Fruit fly (Drosophila melanogaster) whole organism, embryonic: ENCODE data around the gene Alg9.
A peak's percentile ranks its signal among the peaks of the same experiment; 100 is the strongest.

ENCODE experiments used
- ATbp ChIP-seq: fragments of 200-800 bp; sonication (Bioruptor generic); optimal IDR thresholded peaks from 2 replicates; lab custom pipeline; 2017; ENCODE audit warnings: missing biosample characterization, mild to moderate bottlenecking, missing genetic modification characterization, missing genetic modification reagents
- Bdp1 ChIP-seq: fragments of 200-800 bp; sonication (Bioruptor generic); optimal IDR thresholded peaks from 3 replicates; lab custom pipeline; 2016; ENCODE audit warnings: missing biosample characterization, missing genetic modification characterization
- CG10959 ChIP-seq: fragments of 200-800 bp; sonication (Bioruptor generic); IDR thresholded peaks from 2 replicates; pipeline ENCODE4 v1.3.6; 2022; ENCODE audit warnings: missing biosample characterization, missing genetic modification characterization
- CG11085 ChIP-seq: fragments of 200-800 bp; sonication (Bioruptor generic); IDR thresholded peaks from 2 replicates; pipeline ENCODE4 v1.3.6; 2022; ENCODE audit warnings: missing biosample characterization, missing genetic modification characterization
- CG13296 ChIP-seq: fragments of 200-800 bp; sonication (Bioruptor generic); optimal IDR thresholded peaks from 3 replicates; lab custom pipeline; 2018; ENCODE audit warnings: missing biosample characterization, mild to moderate bottlenecking, missing genetic modification characterization
- CG15011 ChIP-seq: fragments of 200-800 bp; sonication (Bioruptor generic); optimal IDR thresholded peaks from 3 replicates; lab custom pipeline; 2018; ENCODE audit warnings: missing biosample characterization, mild to moderate bottlenecking, missing genetic modification characterization
- CG15479 ChIP-seq: fragments of 200-800 bp; sonication (Bioruptor generic); optimal IDR thresholded peaks from 3 replicates; lab custom pipeline; 2019; ENCODE audit warnings: missing biosample characterization, mild to moderate bottlenecking, missing genetic modification characterization, moderate library complexity
- CG17568 ChIP-seq: fragments of 200-800 bp; sonication (Bioruptor generic); optimal IDR thresholded peaks from 2 replicates; lab custom pipeline; 2018; ENCODE audit warnings: missing biosample characterization, mild to moderate bottlenecking, missing genetic modification characterization, moderate library complexity
- CG2120 ChIP-seq: fragments of 200-800 bp; sonication (Bioruptor generic); optimal IDR thresholded peaks from 3 replicates; lab custom pipeline; 2016; ENCODE audit warnings: missing biosample characterization, missing genetic modification characterization
- CG32532 ChIP-seq: fragments of 200-800 bp; sonication (Bioruptor generic); IDR thresholded peaks from 2 replicates; pipeline ENCODE4 v1.3.6; 2022; ENCODE audit warnings: missing biosample characterization, missing genetic modification characterization
- CG3726 ChIP-seq: fragments of 200-800 bp; sonication (Bioruptor generic); IDR thresholded peaks from 3 replicates; pipeline ENCODE4, ENCODE4 v1.3.6; 2022; ENCODE audit warnings: missing biosample characterization, missing genetic modification characterization
- CG4328 ChIP-seq: fragments of 200-800 bp; sonication (Bioruptor generic); optimal IDR thresholded peaks from 3 replicates; lab custom pipeline; 2017; ENCODE audit warnings: missing biosample characterization, missing genetic modification reagents, missing genetic modification characterization
- CG6175 ChIP-seq: fragments of 200-800 bp; sonication (Bioruptor generic); IDR thresholded peaks from 3 replicates; pipeline ENCODE4 v1.3.6; 2022; ENCODE audit warnings: missing biosample characterization, missing genetic modification characterization
- CG7271 ChIP-seq: fragments of 200-800 bp; sonication (Bioruptor generic); optimal IDR thresholded peaks from 2 replicates; lab custom pipeline; 2018; ENCODE audit warnings: missing biosample characterization, mild to moderate bottlenecking, missing genetic modification characterization, moderate library complexity
- CG7372 ChIP-seq: fragments of 200-800 bp; sonication (Bioruptor generic); IDR thresholded peaks from 2 replicates; pipeline ENCODE4 v1.3.6; 2022; ENCODE audit warnings: missing biosample characterization, missing genetic modification characterization
- CG8765 ChIP-seq: fragments of 200-800 bp; sonication (Bioruptor generic); IDR thresholded peaks from 2 replicates; pipeline ENCODE4 v1.3.6; 2022; ENCODE audit warnings: missing biosample characterization, missing genetic modification characterization
- CG9817 ChIP-seq: fragments of 200-800 bp; sonication (Bioruptor generic); optimal IDR thresholded peaks from 2 replicates; lab custom pipeline; 2018; ENCODE audit warnings: missing biosample characterization, mild to moderate bottlenecking, missing genetic modification characterization, moderate library complexity
- CG9876 ChIP-seq: fragments of 200-800 bp; sonication (Bioruptor generic); optimal IDR thresholded peaks from 2 replicates; lab custom pipeline; 2016; ENCODE audit warnings: missing biosample characterization, missing genetic modification characterization
- D ChIP-seq, 2 experiments: fragments of 200-800 bp in 1 of 2; fragments of >200 bp in 1 of 2; sonication (Bioruptor generic) in 1 of 2; optimal IDR thresholded peaks; 2 replicates in 1 of 2; 3 replicates in 1 of 2; lab custom pipeline; 2017; ENCODE audit warnings: mild to moderate bottlenecking in 1 of 2, missing biosample characterization in 1 of 2, missing genetic modification characterization in 1 of 2, missing genetic modification reagents in 1 of 2
- H15 ChIP-seq: fragments of 200-800 bp; sonication (Bioruptor generic); IDR thresholded peaks from 3 replicates; pipeline ENCODE4 v1.3.6; 2022; ENCODE audit warnings: missing biosample characterization, missing genetic modification characterization
- Hr51 ChIP-seq, 2 experiments: fragments of 200-800 bp; sonication (Bioruptor generic); optimal IDR thresholded peaks; 2 replicates in 1 of 2; 3 replicates in 1 of 2; lab custom pipeline; 2016 to 2018; ENCODE audit warnings: missing biosample characterization in 2 of 2, missing genetic modification characterization in 2 of 2, mild to moderate bottlenecking in 1 of 2, moderate library complexity in 1 of 2
- Hsf ChIP-seq: fragments of 200-800 bp; sonication (Bioruptor generic); optimal IDR thresholded peaks from 3 replicates; lab custom pipeline; 2016; ENCODE audit warnings: missing biosample characterization, missing genetic modification characterization
- NfI ChIP-seq: fragments of 200-800 bp; sonication (Bioruptor generic); optimal IDR thresholded peaks from 3 replicates; lab custom pipeline; 2018; ENCODE audit warnings: missing biosample characterization, mild to moderate bottlenecking, missing genetic modification characterization, moderate library complexity
- Scr ChIP-seq: fragments of 200-800 bp; sonication (Bioruptor generic); IDR thresholded peaks from 2 replicates; pipeline ENCODE4 v1.3.6; 2022; ENCODE audit warnings: missing biosample characterization, missing genetic modification characterization; ENCODE audit not compliant: partially characterized antibody
- Vsx1 ChIP-seq: fragments of 200-800 bp; sonication (Bioruptor generic); optimal IDR thresholded peaks from 2 replicates; lab custom pipeline; 2017; ENCODE audit warnings: missing biosample characterization, mild to moderate bottlenecking, missing genetic modification characterization, missing genetic modification reagents
- abd-A ChIP-seq: fragments of 200-800 bp; sonication (Bioruptor generic); optimal IDR thresholded peaks from 3 replicates; lab custom pipeline; 2019; ENCODE audit warnings: missing biosample characterization, mild to moderate bottlenecking, missing genetic modification characterization, moderate library complexity
- ash1 ChIP-seq: fragments of 200-800 bp; sonication (Bioruptor generic); optimal IDR thresholded peaks from 2 replicates; lab custom pipeline; 2018; ENCODE audit warnings: missing biosample characterization, mild to moderate bottlenecking, missing genetic modification characterization
- bcd ChIP-seq: fragments of 200-800 bp; sonication (Bioruptor generic); optimal IDR thresholded peaks from 2 replicates; lab custom pipeline; 2017; ENCODE audit warnings: missing biosample characterization, mild to moderate bottlenecking, missing genetic modification characterization
- br ChIP-seq: fragments of >200 bp; optimal IDR thresholded peaks from 2 replicates; lab custom pipeline; 2017
- cad ChIP-seq: fragments of >200 bp; optimal IDR thresholded peaks from 2 replicates; lab custom pipeline; 2017; ENCODE audit warnings: missing biosample characterization, missing genetic modification characterization
- ewg ChIP-seq: fragments of 200-800 bp; sonication (Bioruptor generic); optimal IDR thresholded peaks from 3 replicates; lab custom pipeline; 2017; ENCODE audit warnings: mild to moderate bottlenecking, missing biosample characterization, missing genetic modification reagents, missing genetic modification characterization
- fd102C ChIP-seq: fragments of 200-800 bp; sonication (Bioruptor generic); optimal IDR thresholded peaks from 2 replicates; lab custom pipeline; 2018; ENCODE audit warnings: missing biosample characterization, mild to moderate bottlenecking, missing genetic modification characterization, moderate library complexity
- gfzf ChIP-seq: fragments of 200-800 bp; sonication (Bioruptor generic); optimal IDR thresholded peaks from 2 replicates; lab custom pipeline; 2016; ENCODE audit warnings: missing biosample characterization, mild to moderate bottlenecking, missing genetic modification characterization, moderate library complexity
- gsb-n ChIP-seq: fragments of 200-800 bp; sonication (Bioruptor generic); optimal IDR thresholded peaks from 3 replicates; lab custom pipeline; 2018; ENCODE audit warnings: missing biosample characterization, mild to moderate bottlenecking, missing genetic modification characterization
- nerfin-2 ChIP-seq: fragments of 200-800 bp; sonication (Bioruptor generic); IDR thresholded peaks from 2 replicates; pipeline ENCODE4 v1.3.6; 2022; ENCODE audit warnings: missing biosample characterization, missing genetic modification characterization; ENCODE audit not compliant: partially characterized antibody
- nom ChIP-seq: fragments of 200-800 bp; sonication (Bioruptor generic); optimal IDR thresholded peaks from 2 replicates; lab custom pipeline; 2017; ENCODE audit warnings: missing biosample characterization, missing genetic modification characterization, mild to moderate bottlenecking, moderate library complexity, missing genetic modification reagents
- otp ChIP-seq: fragments of 200-800 bp; sonication (Bioruptor generic); IDR thresholded peaks from 3 replicates; pipeline ENCODE4, ENCODE4 v1.3.6; 2022; ENCODE audit warnings: missing biosample characterization, missing genetic modification characterization
- stc ChIP-seq: fragments of 200-800 bp; sonication (Bioruptor generic); IDR thresholded peaks from 2 replicates; pipeline ENCODE4 v1.3.6; 2022; ENCODE audit warnings: missing biosample characterization, missing genetic modification characterization
- tin ChIP-seq: fragments of 200-800 bp; sonication (Bioruptor generic); optimal IDR thresholded peaks from 3 replicates; lab custom pipeline; 2016; ENCODE audit warnings: missing biosample characterization, missing genetic modification characterization
- tll ChIP-seq, 2 experiments: fragments of 200-800 bp in 1 of 2; fragments of >200 bp in 1 of 2; sonication (Bioruptor generic) in 1 of 2; optimal IDR thresholded peaks; 2 replicates each; lab custom pipeline; 2017 to 2019; ENCODE audit warnings: missing biosample characterization in 2 of 2, missing genetic modification characterization in 2 of 2, mild to moderate bottlenecking in 1 of 2, moderate library complexity in 1 of 2
- tna ChIP-seq: fragments of 200-800 bp; sonication (Bioruptor generic); IDR thresholded peaks from 2 replicates; pipeline ENCODE4 v1.3.6; 2022; ENCODE audit warnings: missing biosample characterization, missing genetic modification characterization; ENCODE audit not compliant: partially characterized antibody
- twi ChIP-seq: fragments of 200-800 bp; optimal IDR thresholded peaks from 2 replicates; lab custom pipeline; 2019; ENCODE audit warnings: missing biosample characterization, mild to moderate bottlenecking, missing genetic modification characterization, moderate library complexity
- zen ChIP-seq: fragments of 200-800 bp; sonication (Bioruptor generic); optimal IDR thresholded peaks from 3 replicates; lab custom pipeline; 2018; ENCODE audit warnings: missing biosample characterization, mild to moderate bottlenecking, missing genetic modification characterization, moderate library complexity

The Alg9 gene

DNA sequence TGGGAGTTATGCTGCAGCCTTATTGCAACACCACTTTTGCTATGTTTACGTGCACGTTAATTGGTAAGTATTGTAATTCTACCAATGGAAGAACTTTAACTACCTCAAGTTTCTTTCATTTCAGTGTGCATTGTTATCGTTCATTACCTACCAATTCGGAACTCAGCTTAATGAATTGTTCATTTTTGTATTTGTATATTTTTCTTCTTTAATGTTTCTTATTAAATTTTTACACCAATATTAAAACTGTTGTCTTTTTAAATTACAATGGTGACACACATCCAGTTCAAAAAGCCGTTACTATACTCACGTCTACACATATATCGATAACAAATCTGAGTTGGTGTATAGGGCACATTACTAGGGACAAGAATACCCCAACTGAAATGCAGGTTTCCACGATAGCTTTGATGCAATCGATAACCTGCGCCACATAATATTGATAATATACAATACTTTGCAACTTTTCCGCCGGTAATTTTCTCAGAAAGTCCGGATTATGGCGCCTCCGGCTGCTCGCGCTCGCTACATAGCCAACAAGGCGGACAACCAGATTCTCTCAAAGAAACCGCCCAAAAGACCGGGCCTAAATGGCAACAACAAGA is at the start of gene Alg9 (continued):
- no peak for TF ChIP-seq otp (GFP tag; lab: Robert Waterston, UW)
- TF ChIP-seq CG4328 (GFP tag; lab: Kevin White, UChicago) = no peak
- TF ChIP-seq tna (GFP tag; lab: Robert Waterston, UW) = peak; percentile 95
- no peak for TF ChIP-seq nom (GFP tag; lab: Kevin White, UChicago)
- TF ChIP-seq Hsf = no peak
- TF ChIP-seq CG6175 (GFP tag; lab: Robert Waterston, UW) = no peak
- TF ChIP-seq tin (GFP tag; lab: Kevin White, UChicago) = no peak
- TF ChIP-seq abd-A = no peak
- no peak for TF ChIP-seq Hr51 (GFP tag; optimal IDR thresholded peaks at IDR 0.05; lab: Kevin White, UChicago)
- TF ChIP-seq CG8765 (GFP tag; lab: Robert Waterston, UW) = no peak
- TF ChIP-seq stc (GFP tag; lab: Robert Waterston, UW) = no peak
- no peak for TF ChIP-seq CG3726
- no peak for TF ChIP-seq CG9817 (tag; lab: Kevin White, UChicago)
- no peak for TF ChIP-seq CG2120 (GFP tag; lab: Kevin White, UChicago)
- no peak for TF ChIP-seq D (optimal IDR thresholded peaks at IDR 0.05; lab: Kevin White, UChicago)
- no peak for TF ChIP-seq D (GFP tag; optimal IDR thresholded peaks at IDR 0.05; lab: Kevin White, UChicago)
- no peak for TF ChIP-seq ash1 (GFP tag; lab: Kevin White, UChicago)
- TF ChIP-seq CG32532 = no peak
- TF ChIP-seq Scr (GFP tag; lab: Robert Waterston, UW) = peak; percentile 88
- TF ChIP-seq ATbp (GFP tag; lab: Kevin White, UChicago) = no peak
- TF ChIP-seq CG10959 (GFP tag; lab: Robert Waterston, UW) = no peak
- no peak for TF ChIP-seq CG15011 (GFP tag; lab: Kevin White, UChicago)
- TF ChIP-seq NfI = no peak
- TF ChIP-seq CG7372 (GFP tag; lab: Robert Waterston, UW) = no peak
- TF ChIP-seq CG13296 (GFP tag; lab: Kevin White, UChicago) = no peak

DNA sequence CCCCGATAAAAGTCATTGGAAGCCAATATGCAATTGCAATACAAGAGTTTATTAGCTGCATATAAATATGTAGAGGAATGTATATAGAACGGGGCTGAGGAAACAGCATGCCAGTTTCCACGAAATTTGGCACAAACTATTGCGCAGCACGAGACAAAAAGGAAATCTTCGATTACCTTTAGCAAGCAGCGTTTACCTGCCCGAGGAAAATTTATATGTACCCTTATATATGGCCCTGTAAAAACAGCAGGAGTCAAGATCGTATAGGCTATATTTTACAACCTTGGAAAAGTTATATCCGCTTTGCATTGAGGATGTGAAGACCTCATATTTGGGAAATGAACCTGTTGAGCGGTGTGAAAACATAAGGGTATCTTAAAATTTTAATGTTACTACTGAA is 49.0 kb upstream of the Alg9 start:
- TF ChIP-seq zen (tag; lab: Kevin White, UChicago) (peak; percentile 66), cad (GFP tag; lab: Kevin White, UChicago) (peak; percentile 94), fd102C (GFP tag; lab: Kevin White, UChicago) (peak; percentile 2), tll (GFP tag; optimal IDR thresholded peaks at IDR 0.05; lab: Kevin White, UChicago) (peak in 1 of 2 experiments; percentile 70), br (no peak)

DNA sequence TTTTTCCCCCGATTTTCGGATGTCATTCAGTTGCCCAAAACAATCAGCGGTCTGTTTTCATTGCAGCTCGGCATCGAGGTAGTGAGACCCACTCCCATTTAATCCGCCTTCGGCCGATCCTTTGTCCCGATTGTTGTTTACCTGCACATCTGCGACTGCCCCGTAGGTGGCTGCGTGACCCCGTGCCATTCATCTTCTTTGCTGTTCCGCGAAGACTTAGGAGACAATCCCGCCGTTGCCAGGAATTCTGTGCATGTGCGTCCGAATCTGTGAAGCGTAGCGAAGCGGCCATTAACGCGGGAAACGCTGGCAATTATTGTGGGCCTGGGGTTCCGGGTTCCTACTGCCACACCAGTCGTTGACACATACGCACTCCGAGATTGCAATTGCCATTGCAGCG is 48.4 kb upstream of the Alg9 start:
- TF ChIP-seq D (optimal IDR thresholded peaks at IDR 0.05; lab: Kevin White, UChicago) = peak; percentile 92
- TF ChIP-seq D (GFP tag; optimal IDR thresholded peaks at IDR 0.05; lab: Kevin White, UChicago) = no peak
- TF ChIP-seq CG9876 (GFP tag; lab: Kevin White, UChicago) = no peak
- no peak for TF ChIP-seq Vsx1
- TF ChIP-seq zen (tag; lab: Kevin White, UChicago) = peak; percentile 89
- TF ChIP-seq twi = peak; percentile 10
- TF ChIP-seq Bdp1 (GFP tag; lab: Kevin White, UChicago) = no peak
- TF ChIP-seq cad (GFP tag; lab: Kevin White, UChicago) = peak; percentile 18
- no peak for TF ChIP-seq nerfin-2 (GFP tag; lab: Robert Waterston, UW)
- TF ChIP-seq CG7271 (tag; lab: Kevin White, UChicago) = no peak
- TF ChIP-seq CG15479 (GFP tag; lab: Kevin White, UChicago) = peak; percentile 23
- TF ChIP-seq gsb-n (tag; lab: Kevin White, UChicago) = no peak
- no peak for TF ChIP-seq CG10959 (GFP tag; lab: Robert Waterston, UW)
- no peak for TF ChIP-seq gfzf
- no peak for TF ChIP-seq CG11085 (GFP tag; lab: Robert Waterston, UW)
- TF ChIP-seq ewg (GFP tag; lab: Kevin White, UChicago) = no peak
- no peak for TF ChIP-seq H15 (GFP tag; lab: Robert Waterston, UW)
- no peak for TF ChIP-seq bcd (GFP tag; lab: Kevin White, UChicago)
- TF ChIP-seq CG17568 = no peak
